Fruit fly (Drosophila melanogaster) whole organism, adult: ENCODE data around the gene CG14926.

Experiments
- CG7101 ChIP-seq: fragments of 200-800 bp; sonication (Bioruptor generic); optimal IDR thresholded peaks from 2 replicates; lab custom pipeline; 2018; ENCODE audit warnings: missing biosample characterization, mild to moderate bottlenecking, missing genetic modification characterization, moderate library complexity
- Crg-1 ChIP-seq: fragments of 200-800 bp; sonication (Bioruptor generic); optimal IDR thresholded peaks from 2 replicates; lab custom pipeline; 2016; ENCODE audit warnings: missing biosample characterization, missing genetic modification characterization
- kay ChIP-seq: fragments of 200-800 bp; sonication (Bioruptor generic); peaks from one replicate; lab custom pipeline; 2016; ENCODE audit warnings: missing biosample characterization, missing genetic modification characterization, borderline replicate concordance

- TF ChIP-seq kay (GFP tag; lab: Kevin White, UChicago) (no peak), Crg-1 (no peak), CG7101 (tag; lab: Kevin White, UChicago) (no peak)
Observed at dm6 chr2L:11347052-11347758, 4.1 kb upstream of the CG14926 start.
